Fruit fly (Drosophila melanogaster): ENCODE results near the gene nau.

Gene nau

dm6 chr3R:23726740-23727139 lies 8.6 kb upstream of the nau start (continued):
- TF ChIP-seq pfk (GFP tag; optimal IDR thresholded peaks at IDR 0.05) (no peak), Dek (tag; optimal IDR thresholded peaks at IDR 0.05) (peak; percentile 71), gsb-n (tag; optimal IDR thresholded peaks at IDR 0.05) (peak; percentile 4), Asciz (GFP tag; optimal IDR thresholded peaks at IDR 0.05) (peak; percentile 72), Med (GFP tag) (peak; percentile 95), tup (GFP tag; optimal IDR thresholded peaks at IDR 0.05) (peak; percentile 40), NfI (GFP tag; optimal IDR thresholded peaks at IDR 0.05) (peak; percentile 65), Sox102F (GFP tag; optimal IDR thresholded peaks at IDR 0.05) (peak; percentile 81), CG11093 (GFP tag; IDR thresholded peaks at IDR 0.05) (0 out of 3 replicates have a peak, but pooled peaks have one; percentile 18), sens-2 (GFP tag; IDR thresholded peaks at IDR 0.05) (no peak), CG8281 (tag; optimal IDR thresholded peaks at IDR 0.05) (peak; percentile 10), dati (GFP tag; IDR thresholded peaks at IDR 0.05) (no peak), run (tag; optimal IDR thresholded peaks at IDR 0.05) (peak; percentile 60), CG15514 (GFP tag; optimal IDR thresholded peaks at IDR 0.05) (peak; percentile 81), HmgD (GFP tag; optimal IDR thresholded peaks at IDR 0.05) (no peak), CG32767 (GFP tag; IDR thresholded peaks at IDR 0.05) (0 out of 2 replicates have a peak, but pooled peaks have one; percentile 18), disco-r (GFP tag; optimal IDR thresholded peaks at IDR 0.05) (peak; percentile 45), tll (GFP tag; optimal IDR thresholded peaks at IDR 0.05) (no peak), CG6791 (GFP tag; IDR thresholded peaks at IDR 0.05; ENCODE audit: partially characterized antibody) (no peak), zen2 (GFP tag; IDR thresholded peaks at IDR 0.05; ENCODE audit: partially characterized antibody) (no peak), CG11504 (tag; optimal IDR thresholded peaks at IDR 0.05) (peak; percentile 83), CG17612 (GFP tag; IDR thresholded peaks at IDR 0.05) (peak; percentile 80), ERR (GFP tag; optimal IDR thresholded peaks at IDR 0.05) (peak; percentile 47), CG14014 (GFP tag; IDR thresholded peaks at IDR 0.05) (peak; percentile 86), CG16863 (GFP tag; optimal IDR thresholded peaks at IDR 0.05) (peak; percentile 50), CG43689 (GFP tag; IDR thresholded peaks at IDR 0.05) (peak; percentile 40; the same call in 1 of the 2 replicates), Bgb (GFP tag; IDR thresholded peaks at IDR 0.05; ENCODE audit: partially characterized antibody) (no peak), Hr39 (optimal IDR thresholded peaks at IDR 0.05) (no peak), Stat92E (GFP tag; optimal IDR thresholded peaks at IDR 0.05) (no peak), CG6254 (GFP tag; optimal IDR thresholded peaks at IDR 0.05) (no peak), ttk (GFP tag; IDR thresholded peaks at IDR 0.05) (peak; percentile 64), sisA (GFP tag; IDR thresholded peaks at IDR 0.05) (peak; percentile 72), CG8290 (GFP tag; optimal IDR thresholded peaks at IDR 0.05) (peak; percentile 21), CG8290 (tag; optimal IDR thresholded peaks at IDR 0.05) (peak in 1 of 2 experiments; percentile 24), aop (GFP tag; IDR thresholded peaks at IDR 0.05) (no peak), CG12769 (tag; optimal IDR thresholded peaks at IDR 0.05) (peak; percentile 82), schlank (tag; optimal IDR thresholded peaks at IDR 0.05) (peak; percentile 72), Sin3A (optimal IDR thresholded peaks at IDR 0.05) (no peak), Optix (GFP tag; IDR thresholded peaks at IDR 0.05) (no peak), ara (GFP tag; IDR thresholded peaks at IDR 0.05) (0 out of 2 replicates have a peak, but pooled peaks have one; percentile 35), CG1602 (GFP tag; optimal IDR thresholded peaks at IDR 0.05) (peak; percentile 59), Sry-δ (GFP tag; optimal IDR thresholded peaks at IDR 0.05) (peak; percentile 14), CG9437 (GFP tag; optimal IDR thresholded peaks at IDR 0.05) (peak; percentile 23), NC2β (GFP tag; optimal IDR thresholded peaks at IDR 0.05) (no peak), btn (GFP tag; optimal IDR thresholded peaks at IDR 0.05) (peak; percentile 1), CG4820 (GFP tag; optimal IDR thresholded peaks at IDR 0.05) (peak; percentile 52), CG15479 (GFP tag; optimal IDR thresholded peaks at IDR 0.05) (no peak), ken (GFP tag; IDR thresholded peaks at IDR 0.05) (peak; percentile 64; the same call in 1 of the 3 replicates), CG6854 (GFP tag; optimal IDR thresholded peaks at IDR 0.05) (peak; percentile 78), CG4404 (GFP tag; IDR thresholded peaks at IDR 0.05) (peak; percentile 57), bab2 (GFP tag; optimal IDR thresholded peaks at IDR 0.05) (peak; percentile 80)
